Worm (Caenorhabditis elegans): ENCODE measurements around the gene D1054.5.

DNA sequence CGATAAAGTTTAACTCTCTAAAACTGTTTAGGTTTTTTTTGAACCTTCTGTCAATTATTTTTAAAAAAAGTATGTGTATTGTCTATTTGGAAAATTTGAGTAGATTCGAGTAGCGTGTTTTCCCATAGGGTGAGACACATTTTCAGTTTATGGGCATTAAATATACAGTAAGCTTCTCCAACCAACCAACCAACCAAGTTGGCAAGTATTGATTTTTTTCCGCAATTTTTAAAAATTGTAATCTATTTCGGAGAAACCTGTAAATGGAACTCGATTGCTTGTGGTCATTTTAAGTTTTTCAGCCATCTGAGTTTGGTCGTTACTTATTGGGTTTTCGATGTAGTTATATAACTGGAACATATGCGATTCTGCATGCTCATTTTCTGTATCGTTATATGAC is 31.3 kb downstream of the D1054.5 start, which contains the start of gene srj-21:
- TF ChIP-seq nhr-237 (tag; optimal IDR thresholded peaks at IDR 0.05) (no peak), ces-1 (GFP tag; optimal IDR thresholded peaks at IDR 0.05) (no peak), elt-1 (tag; optimal IDR thresholded peaks at IDR 0.05; ENCODE audit: borderline replicate concordance, insufficient read depth) (no peak), lsy-2 (tag; optimal IDR thresholded peaks at IDR 0.05) (no peak), snpc-4 (tag; optimal IDR thresholded peaks at IDR 0.05) (no peak)
